Fruit fly (Drosophila melanogaster) whole organism, wandering third instar larva: ENCODE data around the gene CG6785.
A peak's percentile ranks its signal among the peaks of the same experiment; 100 is the strongest.
"Not testable (repeated sequence)": the region's sequence is repeated elsewhere in the genome, so short reads cannot be mapped to it uniquely, and the experiment has no call there.

ENCODE experiments used
- Dfd ChIP-seq: fragments of >200 bp; optimal IDR thresholded peaks from 2 replicates; lab custom pipeline; 2017; ENCODE audit warnings: missing biosample characterization, missing genetic modification characterization
- Dif ChIP-seq: fragments of 200-275, 200-300 bp; sonication (Bioruptor generic); optimal IDR thresholded peaks from 2 replicates; lab custom pipeline; 2018; ENCODE audit warnings: missing biosample characterization, missing genetic modification characterization; ENCODE audit not compliant: partially characterized antibody
- GATAd ChIP-seq: sonication (Bioruptor generic); optimal IDR thresholded peaks from 2 replicates; lab custom pipeline; 2016; ENCODE audit warnings: missing biosample characterization, missing genetic modification characterization
- HLH106 ChIP-seq: fragments of 200-800 bp; optimal IDR thresholded peaks from 3 replicates; lab custom pipeline; 2019; ENCODE audit warnings: missing biosample characterization, mild to moderate bottlenecking, missing genetic modification characterization, moderate library complexity
- Hr78 ChIP-seq: fragments of >200 bp; optimal IDR thresholded peaks from 2 replicates; lab custom pipeline; 2017; ENCODE audit warnings: missing biosample characterization, missing genetic modification characterization
- Mio ChIP-seq: sonication (Bioruptor generic); optimal IDR thresholded peaks from 2 replicates; lab custom pipeline; 2016; ENCODE audit warnings: missing biosample characterization, missing genetic modification characterization
- N ChIP-seq: fragments of >200 bp; optimal IDR thresholded peaks from 2 replicates; lab custom pipeline; 2018; ENCODE audit warnings: missing biosample characterization, missing external identifiers, missing genetic modification characterization
- OdsH ChIP-seq: fragments of 200-800 bp; sonication (Bioruptor generic); optimal IDR thresholded peaks from 2 replicates; lab custom pipeline; 2016; ENCODE audit warnings: missing biosample characterization, mild to moderate bottlenecking, missing genetic modification characterization
- Rel ChIP-seq, 2 experiments: fragments of 200-800 bp; sonication (Bioruptor generic) in 1 of 2; optimal IDR thresholded peaks; 2 replicates in 1 of 2; 3 replicates in 1 of 2; lab custom pipeline; 2016 to 2019; ENCODE audit warnings: mild to moderate bottlenecking in 2 of 2, missing biosample characterization in 2 of 2, missing genetic modification characterization in 2 of 2, moderate library complexity in 1 of 2
- brk ChIP-seq: fragments of 200-800 bp; sonication (Bioruptor generic); optimal IDR thresholded peaks from 2 replicates; lab custom pipeline; 2016; ENCODE audit warnings: missing biosample characterization, mild to moderate bottlenecking, missing genetic modification characterization
- dl ChIP-seq, 2 experiments: fragments of 175-275, 200-275 bp in 1 of 2; fragments of 200-275 bp in 1 of 2; sonication (Bioruptor generic); optimal IDR thresholded peaks; lab custom pipeline; 2018; ENCODE audit warnings: mild to moderate bottlenecking in 2 of 2, missing biosample characterization in 2 of 2, missing genetic modification characterization in 2 of 2, moderate library complexity in 2 of 2; ENCODE audit not compliant: partially characterized antibody in 2 of 2, insufficient read depth in 1 of 2
- dmrt93B ChIP-seq: fragments of 200-800 bp; sonication (Bioruptor generic); optimal IDR thresholded peaks from 2 replicates; lab custom pipeline; 2018; ENCODE audit warnings: missing biosample characterization, mild to moderate bottlenecking, missing genetic modification characterization
- dsf ChIP-seq: sonication (Bioruptor generic); optimal IDR thresholded peaks from 2 replicates; lab custom pipeline; 2016; ENCODE audit warnings: missing biosample characterization, missing genetic modification characterization, borderline replicate concordance
- ey ChIP-seq: fragments of 200-800 bp; sonication (Bioruptor generic); optimal IDR thresholded peaks from 2 replicates; lab custom pipeline; 2016; ENCODE audit warnings: missing biosample characterization, missing genetic modification characterization
- foxo ChIP-seq, 2 experiments: fragments of 200-800 bp; sonication (Bioruptor generic); optimal IDR thresholded peaks; 2 replicates in 1 of 2; 3 replicates in 1 of 2; lab custom pipeline; 2016 to 2017; ENCODE audit warnings: missing biosample characterization in 2 of 2, missing genetic modification characterization in 2 of 2
- lola ChIP-seq: fragments of >200 bp; optimal IDR thresholded peaks from 2 replicates; lab custom pipeline; 2017; ENCODE audit warnings: missing biosample characterization, missing genetic modification characterization
- pan ChIP-seq: fragments of >200 bp; optimal IDR thresholded peaks from 2 replicates; lab custom pipeline; 2017
- rgr ChIP-seq: fragments of 200-800 bp; sonication (Bioruptor generic); optimal IDR thresholded peaks from 3 replicates; lab custom pipeline; 2016; ENCODE audit warnings: missing biosample characterization, mild to moderate bottlenecking, missing genetic modification characterization
- sage ChIP-seq: fragments of 200-800 bp; sonication (Bioruptor generic); optimal IDR thresholded peaks from 2 replicates; lab custom pipeline; 2016; ENCODE audit warnings: missing biosample characterization, mild to moderate bottlenecking, missing genetic modification characterization
- sv ChIP-seq: fragments of 200-800 bp; sonication (Bioruptor generic); optimal IDR thresholded peaks from 3 replicates; lab custom pipeline; 2016; ENCODE audit warnings: missing biosample characterization, missing genetic modification characterization
- usp ChIP-seq: fragments of >200 bp; optimal IDR thresholded peaks from 2 replicates; lab custom pipeline; 2017; ENCODE audit warnings: missing biosample characterization, missing genetic modification characterization

Gene CG6785

dm6 chr2L:12002051-12002450 is 42.9 kb downstream of the CG6785 start, which contains the start of gene Hacd1:
Gene Hacd1, minus strand, starts transcription at chr2L:12002266.
- TF ChIP-seq Rel (GFP tag; optimal IDR thresholded peaks at IDR 0.05; lab: Kevin White, UChicago) = no peak
- TF ChIP-seq Rel (tag; optimal IDR thresholded peaks at IDR 0.05; lab: Kevin White, UChicago) = peak; percentile 7
- TF ChIP-seq dsf (GFP tag; lab: Kevin White, UChicago) = no peak

dm6 chr2L:12001132-12001531 is 43.9 kb downstream of the CG6785 start:
- TF ChIP-seq sv (GFP tag; lab: Kevin White, UChicago) = no peak
- TF ChIP-seq OdsH (GFP tag; lab: Kevin White, UChicago) = no peak
- TF ChIP-seq Rel (GFP tag; optimal IDR thresholded peaks at IDR 0.05; lab: Kevin White, UChicago) = no peak
- no peak for TF ChIP-seq Rel (tag; optimal IDR thresholded peaks at IDR 0.05; lab: Kevin White, UChicago)
- TF ChIP-seq Dif (GFP tag; lab: Kevin White, UChicago) = no peak
- TF ChIP-seq Dfd (GFP tag; lab: Kevin White, UChicago) = no peak
- TF ChIP-seq dl (GFP tag; optimal IDR thresholded peaks at IDR 0.05; lab: Kevin White, UChicago; ENCODE audit: insufficient read depth in 1 of 2, partially characterized antibody in 2 of 2) = no peak
- no peak for TF ChIP-seq sage
- no peak for TF ChIP-seq rgr (GFP tag; lab: Kevin White, UChicago)
- TF ChIP-seq ey (GFP tag; lab: Kevin White, UChicago) = no peak
- no peak for TF ChIP-seq Hr78 (GFP tag; lab: Kevin White, UChicago)
- no peak for TF ChIP-seq brk (GFP tag; lab: Kevin White, UChicago)
- TF ChIP-seq usp (GFP tag; lab: Kevin White, UChicago) = no peak
- no peak for TF ChIP-seq foxo (GFP tag; optimal IDR thresholded peaks at IDR 0.05; lab: Kevin White, UChicago)
- TF ChIP-seq HLH106 (tag; lab: Kevin White, UChicago) = no peak
- TF ChIP-seq dmrt93B = no peak

- TF ChIP-seq Dfd, N, lola (GFP tag; lab: Kevin White, UChicago): not testable (repeated sequence)
- TF ChIP-seq, all 38 proteins: peak for 0; not testable (repeated sequence) for 38
Measured at dm6 chr2L:11999240-11999704, 45.7 kb downstream of the CG6785 start, which contains the start of the genes CG18787 and Nfs1. Gene CG18787, minus strand, starts transcription at chr2L:11999340. Gene Nfs1, plus strand, starts transcription at chr2L:11999654.

- TF ChIP-seq GATAd (GFP tag; lab: Kevin White, UChicago); pan; usp (GFP tag; lab: Kevin White, UChicago): not testable (repeated sequence)
Measured at dm6 chr2L:11996509-11996908, 48.5 kb downstream of the CG6785 start, which contains the start of gene Ada1-1. Gene Ada1-1, plus strand, starts transcription at chr2L:11996809.

dm6 chr2L:11995332-11995790 is 49.6 kb downstream of the CG6785 start, which contains the start of the genes CG18789 and Qtzl:
Gene CG18789, minus strand, starts transcription at chr2L:11995432.
Gene Qtzl, plus strand, starts transcription at chr2L:11995740.
- not testable (repeated sequence) for TF ChIP-seq brk, GATAd, ey (GFP tag; lab: Kevin White, UChicago)

dm6 chr2L:11992602-11993001 is 52.4 kb downstream of the CG6785 start, which contains the start of gene Ada1-2:
Gene Ada1-2, plus strand, starts transcription at chr2L:11992902.
- not testable (repeated sequence) for TF ChIP-seq Mio, GATAd, N (GFP tag; lab: Kevin White, UChicago)
